Fruit fly (Drosophila melanogaster): Measurements from ENCODE around the gene CG8119.

DNA sequence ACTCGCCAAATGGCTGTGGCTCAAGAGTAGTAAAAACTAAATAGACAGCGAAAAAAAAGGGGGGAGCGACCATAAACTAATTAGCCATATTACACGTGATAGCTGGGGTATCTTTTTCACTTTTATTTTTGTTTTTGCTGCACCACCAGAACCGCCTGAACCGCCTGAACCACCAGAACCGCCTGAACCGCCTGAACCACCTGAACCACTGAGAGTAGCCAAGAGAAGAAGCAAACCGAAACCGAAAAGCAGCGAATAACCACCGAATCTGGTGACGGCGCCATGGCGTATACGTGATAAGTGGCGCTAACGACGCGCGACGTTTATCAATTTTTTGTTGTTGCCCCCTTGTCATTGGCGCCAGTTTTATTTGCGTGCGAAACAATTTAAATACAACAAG is 45.9 kb upstream of the CG8119 start:
- no peak for TF ChIP-seq woc (GFP tag; optimal IDR thresholded peaks at IDR 0.05)
- TF ChIP-seq Myc (optimal IDR thresholded peaks at IDR 0.05), result no peak
- TF ChIP-seq OdsH (GFP tag; optimal IDR thresholded peaks at IDR 0.05), result no peak
- TF ChIP-seq CG9705 (GFP tag; optimal IDR thresholded peaks at IDR 0.05), result no peak
- no peak for TF ChIP-seq fru (GFP tag; optimal IDR thresholded peaks at IDR 0.05)
- no peak for TF ChIP-seq dmrt93B (GFP tag; optimal IDR thresholded peaks at IDR 0.05)
- no peak for TF ChIP-seq GATAd (GFP tag; optimal IDR thresholded peaks at IDR 0.05)
- TF ChIP-seq Abd-B (GFP tag; optimal IDR thresholded peaks at IDR 0.05), result no peak
- no peak for TF ChIP-seq psq (GFP tag; optimal IDR thresholded peaks at IDR 0.05)
- no peak for TF ChIP-seq Dfd (GFP tag; optimal IDR thresholded peaks at IDR 0.05)
